Worm (Caenorhabditis elegans): ENCODE measurements around the gene glrx-5.

DNA sequence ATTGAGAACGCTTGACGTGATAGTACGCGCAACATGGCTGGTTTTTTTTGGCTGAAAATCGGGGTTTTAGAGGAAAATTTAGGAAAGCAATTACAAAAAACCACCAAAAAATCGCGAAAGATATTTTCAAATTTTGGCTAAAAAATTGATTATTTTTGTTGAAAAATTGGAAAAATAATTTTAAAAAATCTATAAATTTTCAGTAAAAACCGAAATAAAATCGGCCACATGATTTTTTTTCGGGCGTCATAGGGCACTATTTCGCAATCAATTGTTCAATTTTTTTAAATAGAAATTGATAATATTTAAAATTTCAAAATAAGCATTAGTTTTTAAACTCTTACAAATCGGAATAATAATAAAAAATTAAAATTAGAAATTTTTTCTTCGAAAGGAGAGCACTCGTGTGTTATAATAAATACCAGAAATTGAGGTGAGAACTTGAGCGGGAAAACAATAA, at the start of gene glrx-5:
- no peak for TF ChIP-seq nhr-28 (tag; optimal IDR thresholded peaks at IDR 0.05)
- TF ChIP-seq nhr-76 (tag; optimal IDR thresholded peaks at IDR 0.05) = no peak
- no peak for TF ChIP-seq snpc-4 (tag; optimal IDR thresholded peaks at IDR 0.05)
- no peak for TF ChIP-seq efl-1 (optimal IDR thresholded peaks at IDR 0.05)
- no peak for TF ChIP-seq efl-1 (GFP tag; optimal IDR thresholded peaks at IDR 0.05 in 1 of 2)
